Fruit fly (Drosophila melanogaster) S2 (cell line): ENCODE results near the gene wgn.

Experiments
- CG8478 ChIP-seq: fragments of >200 bp; optimal IDR thresholded peaks from 2 replicates; lab custom pipeline; 2018
- CTCF ChIP-seq, 2 experiments: fragments of >200 bp; optimal IDR thresholded peaks; 2 replicates each; lab custom pipeline; 2018

- TF ChIP-seq CG8478 (lab: Kevin White, UChicago) (no peak), CTCF (optimal IDR thresholded peaks at IDR 0.05; lab: Kevin White, UChicago) (no peak)
Observed at dm6 chrX:18575151-18575550, 59.6 kb downstream of the wgn start.
